Worm (Caenorhabditis elegans): Measurements from ENCODE around the gene siah-1.

Gene siah-1

ce11 chrIV:3743748-3744147 lies at the start of gene siah-1:
Gene siah-1, plus strand, starts transcription at chrIV:3744048.
- no peak for TF ChIP-seq unc-62 (GFP tag; optimal IDR thresholded peaks at IDR 0.05)

- TF ChIP-seq unc-62 (GFP tag; optimal IDR thresholded peaks at IDR 0.05): no peak
Measured at ce11 chrIV:3694638-3695037, 49.2 kb upstream of the siah-1 start, which contains the start of the genes taf-6.2 and Y37E11AL.3. Gene taf-6.2, minus strand, starts transcription at chrIV:3694733. Gene Y37E11AL.3, plus strand, starts transcription at chrIV:3694935.

- no peak for TF ChIP-seq unc-62 (GFP tag; optimal IDR thresholded peaks at IDR 0.05)
Measured at ce11 chrIV:3698201-3698600, 45.6 kb upstream of the siah-1 start, which contains the start of gene Y37E11AL.2. Gene Y37E11AL.2, plus strand, starts transcription at chrIV:3698501.

- no peak for TF ChIP-seq unc-62 (GFP tag; optimal IDR thresholded peaks at IDR 0.05)
Measured at ce11 chrIV:3700554-3700953, 43.3 kb upstream of the siah-1 start, which contains the start of gene Y37E11AL.9. Gene Y37E11AL.9, minus strand, starts transcription at chrIV:3700654.

- no peak for TF ChIP-seq unc-62 (GFP tag; optimal IDR thresholded peaks at IDR 0.05)
Measured at ce11 chrIV:3701892-3702291, 42.0 kb upstream of the siah-1 start, which contains the start of gene Y37E11AL.12. Gene Y37E11AL.12, minus strand, starts transcription at chrIV:3701992.

ce11 chrIV:3709200-3709599 lies 34.6 kb upstream of the siah-1 start, which contains the start of gene Y37E11AL.1:
Gene Y37E11AL.1, plus strand, starts transcription at chrIV:3709500.
- TF ChIP-seq unc-62 (GFP tag; optimal IDR thresholded peaks at IDR 0.05): no peak

- TF ChIP-seq unc-62 (GFP tag; optimal IDR thresholded peaks at IDR 0.05): no peak
Measured at ce11 chrIV:3710737-3711136, 33.1 kb upstream of the siah-1 start.

ce11 chrIV:3719057-3719456 lies 24.8 kb upstream of the siah-1 start, which contains the start of gene Y37E11AM.3:
Gene Y37E11AM.3, minus strand, starts transcription at chrIV:3719157.
- no peak for TF ChIP-seq unc-62 (GFP tag; optimal IDR thresholded peaks at IDR 0.05)

- TF ChIP-seq unc-62 (GFP tag; optimal IDR thresholded peaks at IDR 0.05): no peak
Measured at ce11 chrIV:3720644-3721043, 23.2 kb upstream of the siah-1 start.

- no peak for TF ChIP-seq unc-62 (GFP tag; optimal IDR thresholded peaks at IDR 0.05)
Measured at ce11 chrIV:3721973-3722372, 21.9 kb upstream of the siah-1 start.

ce11 chrIV:3722690-3723089 lies 21.2 kb upstream of the siah-1 start, which contains the start of gene Y37E11AM.4:
Gene Y37E11AM.4, minus strand, starts transcription at chrIV:3722790.
- no peak for TF ChIP-seq unc-62 (GFP tag; optimal IDR thresholded peaks at IDR 0.05)

ce11 chrIV:3725361-3725760 lies 18.5 kb upstream of the siah-1 start, which contains the start of gene Y37E11AM.2:
Gene Y37E11AM.2, minus strand, starts transcription at chrIV:3725461.
- no peak for TF ChIP-seq unc-62 (GFP tag; optimal IDR thresholded peaks at IDR 0.05)

- no peak for TF ChIP-seq unc-62 (GFP tag; optimal IDR thresholded peaks at IDR 0.05)
Measured at ce11 chrIV:3725845-3726244, 18.0 kb upstream of the siah-1 start, which contains the start of gene smgl-2. Gene smgl-2, plus strand, starts transcription at chrIV:3726164.

- no peak for TF ChIP-seq unc-62 (GFP tag; optimal IDR thresholded peaks at IDR 0.05)
Measured at ce11 chrIV:3731430-3731829, 12.4 kb upstream of the siah-1 start.

ce11 chrIV:3733287-3733686 lies 10.6 kb upstream of the siah-1 start:
- TF ChIP-seq unc-62 (GFP tag; optimal IDR thresholded peaks at IDR 0.05): no peak

ce11 chrIV:3736244-3736643 lies 7.6 kb upstream of the siah-1 start:
- no peak for TF ChIP-seq unc-62 (GFP tag; optimal IDR thresholded peaks at IDR 0.05)

- TF ChIP-seq unc-62 (GFP tag; optimal IDR thresholded peaks at IDR 0.05): no peak
Measured at ce11 chrIV:3738655-3739403, 5.0 kb upstream of the siah-1 start, which contains the start of gene nape-2. Gene nape-2, minus strand, starts transcription at chrIV:3738925.
